Fruit fly (Drosophila melanogaster): Measurements from ENCODE around the gene CG9259.

Gene CG9259

DNA sequence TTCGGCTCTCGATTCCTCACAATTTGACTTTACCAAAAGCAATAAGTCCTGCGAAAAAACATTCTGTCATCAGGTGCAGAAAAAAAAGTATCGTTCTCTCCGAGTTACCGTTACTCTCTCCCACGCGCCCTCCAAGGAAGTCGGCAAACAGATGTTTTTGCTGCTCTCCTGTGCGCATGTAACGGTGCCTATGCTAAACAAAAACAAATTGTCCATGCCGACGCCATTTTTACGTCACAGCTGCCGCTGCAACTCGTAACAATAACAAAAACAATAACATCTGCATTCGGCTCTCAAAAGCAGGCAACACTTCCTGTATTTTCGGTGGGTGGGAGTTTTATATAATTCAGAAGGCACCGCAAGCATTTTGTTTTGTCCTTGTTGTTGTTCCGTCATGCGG, 16.0 kb downstream of the CG9259 start:
- TF ChIP-seq NK7.1 (GFP tag; optimal IDR thresholded peaks at IDR 0.05) (no peak), CG4360 (GFP tag; IDR thresholded peaks at IDR 0.05) (peak; percentile 75), Pdp1 (GFP tag; optimal IDR thresholded peaks at IDR 0.05) (peak in 1 of 2 experiments; percentile 13), Stat92E (GFP tag; optimal IDR thresholded peaks at IDR 0.05) (no peak), Ets65A (GFP tag) (peak; percentile 61), Jarid2 (GFP tag; optimal IDR thresholded peaks at IDR 0.05) (no peak), nerfin-1 (tag; optimal IDR thresholded peaks at IDR 0.05) (peak; percentile 17), CG9817 (tag; optimal IDR thresholded peaks at IDR 0.05) (no peak), Trl (optimal IDR thresholded peaks at IDR 0.05) (peak; percentile 19 to 20), Trl (GFP tag; optimal IDR thresholded peaks at IDR 0.05) (no peak), ewg (GFP tag; optimal IDR thresholded peaks at IDR 0.05) (peak; percentile 95), CG8924 (tag; optimal IDR thresholded peaks at IDR 0.05) (peak; percentile 7), crp (GFP tag; optimal IDR thresholded peaks at IDR 0.05) (peak in 1 of 2 experiments; percentile 54), CG2678 (tag; optimal IDR thresholded peaks at IDR 0.05) (no peak), phol (tag; optimal IDR thresholded peaks at IDR 0.05) (peak; percentile 77), twi (tag; optimal IDR thresholded peaks at IDR 0.05) (peak; percentile 82), tll (GFP tag; optimal IDR thresholded peaks at IDR 0.05) (peak in 1 of 2 experiments; percentile 61), CG6765 (GFP tag; optimal IDR thresholded peaks at IDR 0.05) (no peak), chinmo (GFP tag; IDR thresholded peaks at IDR 0.05; ENCODE audit: partially characterized antibody) (0 out of 4 replicates have a peak, but pooled peaks have one; percentile 18), amos (GFP tag; IDR thresholded peaks at IDR 0.05; ENCODE audit: partially characterized antibody) (0 out of 2 replicates have a peak, but pooled peaks have one; percentile 7), ac (GFP tag; optimal IDR thresholded peaks at IDR 0.05) (peak; percentile 44), CG8290 (GFP tag; optimal IDR thresholded peaks at IDR 0.05) (no peak), CG8290 (tag; optimal IDR thresholded peaks at IDR 0.05) (peak in 1 of 2 experiments; percentile 52), CG34422 (GFP tag; IDR thresholded peaks at IDR 0.05) (peak; percentile 27; the same call in 1 of the 3 replicates), Sox102F (GFP tag; optimal IDR thresholded peaks at IDR 0.05) (no peak), en (GFP tag; optimal IDR thresholded peaks at IDR 0.05) (no peak), pros (GFP tag; optimal IDR thresholded peaks at IDR 0.05) (peak; percentile 25), MBD-R2 (GFP tag; IDR thresholded peaks at IDR 0.05) (no peak)

DNA sequence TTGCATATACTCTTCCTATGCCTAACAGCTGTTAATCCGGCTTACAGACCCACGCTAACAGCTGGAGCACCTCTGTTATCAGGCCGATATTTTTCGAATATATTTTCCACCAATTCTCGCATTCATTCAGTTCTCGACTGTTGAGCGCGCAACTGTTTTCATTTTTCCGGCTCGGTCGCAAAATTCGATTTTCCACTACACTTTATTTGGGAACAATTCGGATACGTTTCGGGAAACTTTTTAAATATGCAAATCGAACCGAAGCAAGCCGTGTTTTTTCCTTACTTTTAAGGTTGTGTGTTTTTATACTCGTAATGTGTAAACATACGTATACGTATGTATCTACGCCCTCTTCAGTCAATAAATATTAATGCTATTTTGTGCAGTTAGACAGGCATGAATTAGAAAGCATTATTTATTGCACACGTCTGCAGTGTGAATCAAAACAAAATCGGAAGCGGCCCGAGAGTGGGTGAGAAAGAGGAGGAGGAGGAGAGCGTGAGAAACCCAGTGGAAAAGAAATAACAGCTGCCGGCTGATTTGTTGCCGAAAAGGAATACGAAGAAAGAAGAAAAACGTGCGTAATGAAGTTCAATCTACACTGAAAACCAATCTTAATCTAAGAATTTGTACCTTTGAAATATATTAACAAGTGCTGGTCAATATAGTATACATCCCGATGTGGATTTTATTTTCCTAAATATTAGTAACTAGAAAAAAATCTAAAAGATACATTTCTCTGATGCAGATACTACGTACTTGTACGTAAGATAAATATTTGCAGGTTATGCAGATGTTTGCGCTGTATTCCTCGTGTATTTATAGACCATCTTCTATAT, 18.7 kb downstream of the CG9259 start:
- peak; percentile 32 for TF ChIP-seq CG4424 (GFP tag; optimal IDR thresholded peaks at IDR 0.05)
- TF ChIP-seq E2f2 (GFP tag; IDR thresholded peaks at IDR 0.05), result peak; percentile 19; the same call in 1 of the 2 replicates
- peak; percentile 77 for TF ChIP-seq Med (GFP tag)
- TF ChIP-seq bsh (GFP tag; optimal IDR thresholded peaks at IDR 0.05), result peak in 1 of 2 experiments; percentile 37
- TF ChIP-seq ato (GFP tag; IDR thresholded peaks at IDR 0.05; ENCODE audit: partially characterized antibody), result no peak
- peak; percentile 7 for TF ChIP-seq CG10147 (GFP tag; optimal IDR thresholded peaks at IDR 0.05)
- no peak for TF ChIP-seq CG8290 (GFP tag; optimal IDR thresholded peaks at IDR 0.05)
- peak in 1 of 2 experiments; percentile 11 for TF ChIP-seq CG8290 (tag; optimal IDR thresholded peaks at IDR 0.05)
- TF ChIP-seq dmrt99B (tag; optimal IDR thresholded peaks at IDR 0.05), result no peak
- TF ChIP-seq usp (GFP tag; optimal IDR thresholded peaks at IDR 0.05), result no peak
- TF ChIP-seq nau (GFP tag; optimal IDR thresholded peaks at IDR 0.05), result peak; percentile 47
- TF ChIP-seq CG2120 (GFP tag; optimal IDR thresholded peaks at IDR 0.05), result peak; percentile 15
- TF ChIP-seq az2 (GFP tag; optimal IDR thresholded peaks at IDR 0.05), result no peak
- TF ChIP-seq Sry-δ (GFP tag; optimal IDR thresholded peaks at IDR 0.05), result no peak
- TF ChIP-seq CG34422 (GFP tag; IDR thresholded peaks at IDR 0.05), result peak; percentile 28; the same call in 1 of the 3 replicates
- peak; percentile 23 for TF ChIP-seq nmo (GFP tag; optimal IDR thresholded peaks at IDR 0.05)
- peak; percentile 7 for TF ChIP-seq fd96Cb (tag; optimal IDR thresholded peaks at IDR 0.05)
- peak; percentile 62 for TF ChIP-seq psq (GFP tag; optimal IDR thresholded peaks at IDR 0.05)
- TF ChIP-seq Myb (GFP tag; optimal IDR thresholded peaks at IDR 0.05), result no peak
- TF ChIP-seq Jarid2 (GFP tag; optimal IDR thresholded peaks at IDR 0.05), result peak; percentile 50
- TF ChIP-seq CG6765 (GFP tag; optimal IDR thresholded peaks at IDR 0.05), result no peak
- TF ChIP-seq crp (GFP tag; optimal IDR thresholded peaks at IDR 0.05), result peak in 1 of 2 experiments; percentile 2
- 0 out of 2 replicates have a peak, but pooled peaks have one; percentile 9 for TF ChIP-seq crol (GFP tag; IDR thresholded peaks at IDR 0.05)
- peak; percentile 43 for TF ChIP-seq Sox102F (GFP tag; optimal IDR thresholded peaks at IDR 0.05)
- peak; percentile 5 for TF ChIP-seq Asciz (GFP tag; optimal IDR thresholded peaks at IDR 0.05)

All from whole organism, embryonic.